Worm (Caenorhabditis elegans) whole organism, L2 larva: ENCODE results near the gene K01A12.2.

Experiments
- fos-1 ChIP-seq: fragments of 150-350 bp; optimal IDR thresholded peaks from 2 replicates; lab custom pipeline; 2014; ENCODE audit warnings: missing biosample characterization, missing genetic modification characterization
- lin-13 ChIP-seq: fragments of 150-350 bp; optimal IDR thresholded peaks from 2 replicates; lab custom pipeline; 2014; ENCODE audit warnings: missing biosample characterization, missing genetic modification reagents, missing genetic modification characterization
- nhr-25 ChIP-seq: fragments of 150-350 bp; sonication (generic microtip); optimal IDR thresholded peaks from 3 replicates; lab custom pipeline; 2014; ENCODE audit warnings: missing biosample characterization, missing genetic modification characterization
- zag-1 ChIP-seq: fragments of 150-350 bp; optimal IDR thresholded peaks from 2 replicates; lab custom pipeline; 2014; ENCODE audit warnings: missing biosample characterization, missing genetic modification characterization

DNA sequence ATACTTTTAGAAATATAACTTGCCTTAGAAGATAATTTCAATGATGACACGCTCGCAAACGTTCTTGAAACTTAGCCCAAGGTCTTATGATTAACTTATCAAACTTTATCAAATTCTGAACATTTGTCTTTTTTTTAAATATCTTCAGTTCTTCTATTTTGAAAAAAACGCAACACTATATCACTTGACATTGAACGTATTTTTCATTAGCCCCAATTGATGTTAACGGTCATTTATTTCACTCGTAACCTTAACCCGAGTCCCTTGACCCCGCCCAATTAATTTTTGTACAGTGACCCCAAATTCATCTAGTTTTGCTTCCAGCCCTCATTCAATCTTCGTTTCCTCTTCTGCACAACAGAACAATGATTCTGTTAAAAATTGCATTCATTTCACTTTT lies 27.3 kb upstream of the K01A12.2 start, which contains the start of gene F18E9.3:
- TF ChIP-seq nhr-25 (peak; percentile 51), lin-13 (no peak), zag-1 (no peak), fos-1 (tag; lab: Kevin White, UChicago) (no peak)
